Fruit fly (Drosophila melanogaster) whole organism, embryonic: ENCODE data around the gene lectin-37Da.
A peak's percentile ranks its signal among the peaks of the same experiment; 100 is the strongest.

Source experiments
- Ada2b ChIP-seq: fragments of 200-800 bp; sonication (Bioruptor generic); IDR thresholded peaks from 2 replicates; pipeline ENCODE4 v1.3.6; 2022; ENCODE audit warnings: missing biosample characterization, missing genetic modification characterization
- CG1024 ChIP-seq: fragments of 200-800 bp; sonication (Bioruptor generic); IDR thresholded peaks from 2 replicates; pipeline ENCODE4 v1.3.6; 2022; ENCODE audit warnings: missing biosample characterization, missing genetic modification characterization
- CG10431 ChIP-seq: fragments of 200-800 bp; sonication (Bioruptor generic); optimal IDR thresholded peaks from 3 replicates; lab custom pipeline; 2018; ENCODE audit warnings: missing biosample characterization, mild to moderate bottlenecking, missing genetic modification characterization
- CG10543 ChIP-seq: fragments of 200-800 bp; sonication (Bioruptor generic); optimal IDR thresholded peaks from 3 replicates; lab custom pipeline; 2017; ENCODE audit warnings: missing biosample characterization, mild to moderate bottlenecking, missing genetic modification characterization, moderate library complexity
- CG11695 ChIP-seq: fragments of 200-800 bp; sonication (Bioruptor generic); IDR thresholded peaks from 3 replicates; pipeline ENCODE4 v1.3.6; 2022; ENCODE audit warnings: missing biosample characterization, missing genetic modification characterization
- CG14667 ChIP-seq: fragments of 200-800 bp; sonication (Bioruptor generic); IDR thresholded peaks from 2 replicates; pipeline ENCODE4 v1.3.6; 2022; ENCODE audit warnings: missing biosample characterization, missing genetic modification characterization
- CG1529 ChIP-seq: fragments of 200-800 bp; sonication (Bioruptor generic); optimal IDR thresholded peaks from 3 replicates; lab custom pipeline; 2018; ENCODE audit warnings: missing biosample characterization, missing genetic modification characterization
- CG15601 ChIP-seq: fragments of 200-800 bp; sonication (Bioruptor generic); optimal IDR thresholded peaks from 3 replicates; lab custom pipeline; 2019; ENCODE audit warnings: missing biosample characterization, mild to moderate bottlenecking, missing genetic modification characterization, moderate library complexity
- CG16863 ChIP-seq: fragments of 200-800 bp; sonication (Bioruptor generic); optimal IDR thresholded peaks from 3 replicates; lab custom pipeline; 2016; ENCODE audit warnings: missing biosample characterization, missing genetic modification characterization
- CG18764 ChIP-seq: fragments of 200-800 bp; sonication (Bioruptor generic); optimal IDR thresholded peaks from 3 replicates; lab custom pipeline; 2016; ENCODE audit warnings: missing biosample characterization, missing genetic modification characterization
- CG2202 ChIP-seq: fragments of 200-800 bp; sonication (Bioruptor generic); optimal IDR thresholded peaks from 2 replicates; lab custom pipeline; 2018; ENCODE audit warnings: missing biosample characterization, mild to moderate bottlenecking, missing genetic modification characterization
- CG32767 ChIP-seq: fragments of 200-800 bp; sonication (Bioruptor generic); IDR thresholded peaks from 2 replicates; pipeline ENCODE4 v1.3.6; 2022; ENCODE audit warnings: missing biosample characterization, missing genetic modification characterization
- CG3281 ChIP-seq: fragments of 200-800 bp; sonication (Bioruptor generic); optimal IDR thresholded peaks from 3 replicates; lab custom pipeline; 2017; ENCODE audit warnings: missing biosample characterization, mild to moderate bottlenecking, missing genetic modification characterization
- CG3407 ChIP-seq: fragments of 200-800 bp; sonication (Bioruptor generic); optimal IDR thresholded peaks from 2 replicates; lab custom pipeline; 2018; ENCODE audit warnings: missing biosample characterization, mild to moderate bottlenecking, missing genetic modification characterization
- CG4707 ChIP-seq: fragments of 200-800 bp; sonication (Bioruptor generic); optimal IDR thresholded peaks from 2 replicates; lab custom pipeline; 2018; ENCODE audit warnings: missing biosample characterization, mild to moderate bottlenecking, missing genetic modification characterization, moderate library complexity
- CG4854 ChIP-seq: fragments of 200-800 bp; sonication (Bioruptor generic); optimal IDR thresholded peaks from 2 replicates; lab custom pipeline; 2016; ENCODE audit warnings: missing biosample characterization, missing genetic modification characterization, inconsistent platforms
- CG6683 ChIP-seq: fragments of 200-800 bp; sonication (Bioruptor generic); optimal IDR thresholded peaks from 2 replicates; lab custom pipeline; 2017; ENCODE audit warnings: missing biosample characterization, mild to moderate bottlenecking, missing genetic modification characterization, missing genetic modification reagents
- CG6854 ChIP-seq: fragments of 200-800 bp; sonication (Bioruptor generic); optimal IDR thresholded peaks from 3 replicates; lab custom pipeline; 2017; ENCODE audit warnings: missing biosample characterization, mild to moderate bottlenecking, missing genetic modification characterization
- Dfd ChIP-seq, 2 experiments: fragments of >200 bp; optimal IDR thresholded peaks; 2 replicates each; lab custom pipeline; 2017; ENCODE audit warnings: missing biosample characterization in 2 of 2, missing genetic modification characterization in 2 of 2
- H2.0 ChIP-seq: fragments of 200-800 bp; sonication (Bioruptor generic); IDR thresholded peaks from 2 replicates; pipeline ENCODE4 v1.3.6; 2022; ENCODE audit warnings: missing biosample characterization, missing genetic modification characterization
- HLH54F ChIP-seq: fragments of 200-800 bp; sonication (Bioruptor generic); optimal IDR thresholded peaks from 3 replicates; lab custom pipeline; 2016; ENCODE audit warnings: missing biosample characterization, missing genetic modification characterization
- Kr ChIP-seq: fragments of 200-800 bp; sonication (Bioruptor generic); optimal IDR thresholded peaks from 2 replicates; lab custom pipeline; 2017; ENCODE audit warnings: missing biosample characterization, mild to moderate bottlenecking, missing genetic modification characterization
- Lpt ChIP-seq: fragments of >200 bp; optimal IDR thresholded peaks from 2 replicates; lab custom pipeline; 2018; ENCODE audit warnings: missing biosample characterization, missing genetic modification characterization
- MBD-R2 ChIP-seq: fragments of 200-800 bp; sonication (Bioruptor generic); IDR thresholded peaks from 2 replicates; pipeline ENCODE4 v1.3.6; 2022; ENCODE audit warnings: missing biosample characterization, missing genetic modification characterization
- Med ChIP-seq: fragments of 200-800 bp; sonication (Bioruptor generic); peaks from one replicate; lab custom pipeline; 2016; ENCODE audit warnings: missing biosample characterization, missing genetic modification characterization, mild to moderate bottlenecking, inconsistent platforms, moderate library complexity
- NC2β ChIP-seq: fragments of 200-800 bp; sonication (Bioruptor generic); optimal IDR thresholded peaks from 2 replicates; lab custom pipeline; 2016; ENCODE audit warnings: missing biosample characterization, missing genetic modification characterization
- NK7.1 ChIP-seq: fragments of 200-800 bp; sonication (Bioruptor generic); optimal IDR thresholded peaks from 3 replicates; lab custom pipeline; 2016; ENCODE audit warnings: missing biosample characterization, missing genetic modification characterization
- Oaz ChIP-seq: fragments of 200-800 bp; sonication (Bioruptor generic); IDR thresholded peaks from 2 replicates; pipeline ENCODE4 v1.3.6; 2022; ENCODE audit warnings: missing biosample characterization, missing genetic modification characterization
- Optix ChIP-seq: fragments of 200-800 bp; sonication (Bioruptor generic); IDR thresholded peaks from 3 replicates; pipeline ENCODE4 v1.3.6; 2022; ENCODE audit warnings: missing biosample characterization, missing genetic modification characterization
- PHDP ChIP-seq: fragments of 200-800 bp; sonication (Bioruptor generic); optimal IDR thresholded peaks from 3 replicates; lab custom pipeline; 2018; ENCODE audit warnings: missing biosample characterization, mild to moderate bottlenecking, missing genetic modification characterization, moderate library complexity
- Tbp ChIP-seq: fragments of >200 bp; optimal IDR thresholded peaks from 2 replicates; lab custom pipeline; 2018; ENCODE audit warnings: missing biosample characterization, missing genetic modification characterization
- Vsx1 ChIP-seq: fragments of 200-800 bp; sonication (Bioruptor generic); optimal IDR thresholded peaks from 2 replicates; lab custom pipeline; 2017; ENCODE audit warnings: missing biosample characterization, mild to moderate bottlenecking, missing genetic modification characterization, missing genetic modification reagents
- bsh ChIP-seq, 2 experiments: fragments of 200-800 bp; sonication (Bioruptor generic); optimal IDR thresholded peaks; 2 replicates each; lab custom pipeline; 2017 to 2018; ENCODE audit warnings: mild to moderate bottlenecking in 2 of 2, missing biosample characterization in 2 of 2, missing genetic modification characterization in 2 of 2, moderate library complexity in 1 of 2
- btn ChIP-seq: fragments of 200-800 bp; sonication (Bioruptor generic); optimal IDR thresholded peaks from 2 replicates; lab custom pipeline; 2016; ENCODE audit warnings: missing biosample characterization, missing genetic modification characterization
- cg ChIP-seq: fragments of 200-800 bp; sonication (Bioruptor generic); optimal IDR thresholded peaks from 3 replicates; lab custom pipeline; 2019; ENCODE audit warnings: missing biosample characterization, mild to moderate bottlenecking, missing genetic modification characterization, moderate library complexity
- chinmo ChIP-seq: fragments of 200-800 bp; sonication (Bioruptor generic); IDR thresholded peaks from 4 replicates; pipeline ENCODE4 v1.3.6; 2022; ENCODE audit warnings: missing biosample characterization, missing genetic modification characterization; ENCODE audit not compliant: partially characterized antibody
- ci ChIP-seq: fragments of 200-800 bp; sonication (Bioruptor generic); IDR thresholded peaks from 3 replicates; pipeline ENCODE4 v1.3.6; 2022; ENCODE audit warnings: missing biosample characterization, missing genetic modification characterization
- disco-r ChIP-seq: fragments of 200-800 bp; sonication (Bioruptor generic); optimal IDR thresholded peaks from 2 replicates; lab custom pipeline; 2016; ENCODE audit warnings: missing biosample characterization, missing genetic modification characterization
- en ChIP-seq: fragments of 200-800 bp; sonication (Bioruptor generic); optimal IDR thresholded peaks from 2 replicates; lab custom pipeline; 2016; ENCODE audit warnings: missing biosample characterization, missing genetic modification characterization
- ftz-f1 ChIP-seq: fragments of 200-800 bp; sonication (Bioruptor generic); optimal IDR thresholded peaks from 2 replicates; lab custom pipeline; 2016; ENCODE audit warnings: missing biosample characterization, missing genetic modification characterization
- grn ChIP-seq: fragments of 200-800 bp; sonication (Bioruptor generic); optimal IDR thresholded peaks from 3 replicates; lab custom pipeline; 2017; ENCODE audit warnings: missing biosample characterization, missing genetic modification characterization
- hkb ChIP-seq, 2 experiments: fragments of 200-800 bp in 1 of 2; fragments of >200 bp in 1 of 2; sonication (Bioruptor generic) in 1 of 2; IDR thresholded peaks in 1 of 2; optimal IDR thresholded peaks in 1 of 2; 2 replicates each; pipeline versions ENCODE4 v1.3.6 to Lab custom; 2017 to 2022; ENCODE audit warnings: missing biosample characterization in 1 of 2, missing genetic modification characterization in 1 of 2
- lab ChIP-seq: fragments of 200-800 bp; sonication (Bioruptor generic); optimal IDR thresholded peaks from 3 replicates; lab custom pipeline; 2017; ENCODE audit warnings: missing biosample characterization, missing genetic modification characterization, mild to moderate bottlenecking, moderate library complexity, missing genetic modification reagents
- mirr ChIP-seq: fragments of 200-800 bp; sonication (Bioruptor generic); optimal IDR thresholded peaks from 3 replicates; lab custom pipeline; 2018; ENCODE audit warnings: missing biosample characterization, mild to moderate bottlenecking, missing genetic modification characterization
- rib ChIP-seq: fragments of 200-800 bp; sonication (Bioruptor generic); IDR thresholded peaks from 2 replicates; pipeline ENCODE4 v1.3.6; 2022; ENCODE audit warnings: missing biosample characterization, missing genetic modification characterization
- schlank ChIP-seq: fragments of 200-800 bp; sonication (Bioruptor generic); optimal IDR thresholded peaks from 2 replicates; lab custom pipeline; 2018; ENCODE audit warnings: missing biosample characterization, mild to moderate bottlenecking, missing genetic modification characterization
- sqz ChIP-seq: fragments of 200-800 bp; sonication (Bioruptor generic); optimal IDR thresholded peaks from 3 replicates; lab custom pipeline; 2018; ENCODE audit warnings: missing biosample characterization, mild to moderate bottlenecking, missing genetic modification characterization
- tap ChIP-seq: fragments of 200-800 bp; optimal IDR thresholded peaks from 3 replicates; lab custom pipeline; 2019; ENCODE audit warnings: missing biosample characterization, mild to moderate bottlenecking, missing genetic modification characterization, moderate library complexity
- tna ChIP-seq: fragments of 200-800 bp; sonication (Bioruptor generic); IDR thresholded peaks from 2 replicates; pipeline ENCODE4 v1.3.6; 2022; ENCODE audit warnings: missing biosample characterization, missing genetic modification characterization; ENCODE audit not compliant: partially characterized antibody
- wdn ChIP-seq: fragments of 200-800 bp; sonication (Bioruptor generic); IDR thresholded peaks from 2 replicates; pipeline ENCODE4 v1.3.6; 2022; ENCODE audit warnings: missing biosample characterization, missing genetic modification characterization
- wor ChIP-seq: fragments of 200-800 bp; sonication (Bioruptor generic); IDR thresholded peaks from 2 replicates; pipeline ENCODE4 v1.3.6; 2022; ENCODE audit warnings: missing biosample characterization, missing genetic modification characterization

Gene lectin-37Da

dm6 chr2L:19434260-19434659, 16.1 kb downstream of the lectin-37Da start (continued):
- TF ChIP-seq NC2β (peak; percentile 15), Kr (peak; percentile 87), CG10543 (GFP tag; lab: Kevin White, UChicago) (peak; percentile 53), H2.0 (no peak), rib (GFP tag; lab: Robert Waterston, UW) (no peak), Med (peak; percentile 88), lab (GFP tag; lab: Kevin White, UChicago) (peak; percentile 82), mirr (peak; percentile 72), CG32767 (GFP tag; lab: Robert Waterston, UW) (no peak), disco-r (no peak), CG1024 (GFP tag; lab: Robert Waterston, UW) (peak; percentile 30; the same call in 1 of the 2 replicates), CG6683 (GFP tag; lab: Kevin White, UChicago) (peak; percentile 51), Dfd (GFP tag; optimal IDR thresholded peaks at IDR 0.05; lab: Kevin White, UChicago) (no peak), PHDP (peak; percentile 75), CG1529 (GFP tag; lab: Kevin White, UChicago) (peak; percentile 77), Tbp (GFP tag; lab: Kevin White, UChicago) (no peak), grn (GFP tag; lab: Kevin White, UChicago) (peak; percentile 22), tna (GFP tag; lab: Robert Waterston, UW) (no peak), bsh (GFP tag; optimal IDR thresholded peaks at IDR 0.05; lab: Kevin White, UChicago) (peak in 1 of 2 experiments; percentile 61), CG3281 (GFP tag; lab: Kevin White, UChicago) (peak; percentile 52), Oaz (GFP tag; lab: Robert Waterston, UW) (no peak), hkb (optimal IDR thresholded peaks at IDR 0.05; lab: Kevin White, UChicago) (no peak), hkb (GFP tag; IDR thresholded peaks at IDR 0.05; lab: Robert Waterston, UW) (peak; percentile 38; the same call in 1 of the 2 replicates), CG11695 (GFP tag; lab: Robert Waterston, UW) (peak; percentile 36; the same call in 1 of the 3 replicates), CG10431 (GFP tag; lab: Kevin White, UChicago) (peak; percentile 78), HLH54F (GFP tag; lab: Kevin White, UChicago) (no peak), ftz-f1 (no peak), ci (peak; percentile 56; the same call in 1 of the 3 replicates), MBD-R2 (GFP tag; lab: Robert Waterston, UW) (no peak), en (no peak), schlank (no peak), cg (GFP tag; lab: Kevin White, UChicago) (no peak), NK7.1 (GFP tag; lab: Kevin White, UChicago) (no peak), CG15601 (tag; lab: Kevin White, UChicago) (peak; percentile 66), chinmo (GFP tag; lab: Robert Waterston, UW) (no peak), wdn (GFP tag; lab: Robert Waterston, UW) (no peak), CG2202 (tag; lab: Kevin White, UChicago) (peak; percentile 90), CG3407 (GFP tag; lab: Kevin White, UChicago) (peak; percentile 83), CG6854 (GFP tag; lab: Kevin White, UChicago) (peak; percentile 55), CG4854 (GFP tag; lab: Kevin White, UChicago) (peak; percentile 20), btn (GFP tag; lab: Kevin White, UChicago) (no peak), CG16863 (no peak), wor (GFP tag; lab: Robert Waterston, UW) (no peak), Ada2b (GFP tag; lab: Robert Waterston, UW) (no peak), Lpt (GFP tag; lab: Kevin White, UChicago) (no peak), tap (peak; percentile 75), CG4707 (GFP tag; lab: Kevin White, UChicago) (peak; percentile 38), CG18764 (peak; percentile 12), Optix (GFP tag; lab: Robert Waterston, UW) (no peak), Vsx1 (GFP tag; lab: Kevin White, UChicago) (peak; percentile 87), CG14667 (GFP tag; lab: Robert Waterston, UW) (no peak), sqz (GFP tag; lab: Kevin White, UChicago) (peak; percentile 67)
